Worm (Caenorhabditis elegans): ENCODE measurements around the gene gst-18.

Gene gst-18

DNA sequence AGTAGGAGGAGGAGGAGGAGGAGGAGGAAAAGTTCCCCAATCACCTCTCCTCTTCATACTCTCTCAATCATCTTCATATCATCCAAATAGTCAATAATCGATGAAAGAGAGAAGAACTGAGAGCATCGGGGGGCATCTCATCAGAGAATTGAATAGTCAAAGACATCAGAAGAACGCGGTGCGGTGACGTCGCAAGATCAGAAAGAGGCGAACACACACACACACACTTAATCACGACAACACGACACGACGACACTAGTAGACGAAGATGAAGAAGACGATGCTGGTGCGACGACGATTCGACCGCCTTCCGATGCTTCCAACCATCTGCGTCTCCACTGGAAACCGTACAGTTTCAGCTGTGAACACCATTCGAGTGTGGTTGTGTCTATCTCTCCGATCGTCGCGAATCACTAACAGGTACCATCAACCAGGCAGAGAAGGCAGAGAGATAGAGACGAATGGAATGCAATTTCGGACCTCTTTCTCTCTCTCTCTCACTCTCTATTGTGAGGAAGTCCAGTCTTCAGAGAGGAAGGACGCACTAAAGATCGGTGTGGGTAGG lies 48.0 kb upstream of the gst-18 start (continued):
- TF ChIP-seq lin-11 (tag; optimal IDR thresholded peaks at IDR 0.05) (no peak), peb-1 (tag; optimal IDR thresholded peaks at IDR 0.05) (no peak), nhr-21 (tag; optimal IDR thresholded peaks at IDR 0.05) (peak; percentile 87), fos-1 (tag; optimal IDR thresholded peaks at IDR 0.05) (peak; percentile 9), nhr-77 (tag; optimal IDR thresholded peaks at IDR 0.05) (no peak), R02D3.7 (tag; optimal IDR thresholded peaks at IDR 0.05) (no peak)

DNA sequence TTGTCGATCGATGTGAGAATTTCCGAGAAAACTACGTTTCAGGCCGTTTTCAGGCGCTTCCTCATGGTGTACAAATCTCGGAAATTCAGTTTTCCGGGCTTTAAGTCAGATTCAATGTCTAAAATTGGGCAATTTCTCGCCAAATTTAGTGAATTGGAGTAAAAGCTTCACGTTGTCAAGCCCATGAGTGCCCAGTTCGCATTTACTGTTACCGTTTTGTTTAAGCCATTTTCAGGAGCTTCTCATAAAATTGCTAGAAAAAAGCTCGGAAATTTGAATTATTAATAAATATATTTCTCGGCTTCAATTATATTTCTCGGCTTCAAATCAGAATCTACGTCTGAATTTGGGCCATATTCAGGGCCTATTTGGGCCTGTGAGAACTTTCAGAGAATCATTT lies 47.2 kb upstream of the gst-18 start:
- no peak for TF ChIP-seq nhr-12 (tag; optimal IDR thresholded peaks at IDR 0.05)
- TF ChIP-seq ztf-4 (tag; optimal IDR thresholded peaks at IDR 0.05) = no peak
- TF ChIP-seq nhr-129 (tag; optimal IDR thresholded peaks at IDR 0.05) = no peak
- TF ChIP-seq snpc-4 (tag; optimal IDR thresholded peaks at IDR 0.05) = no peak
- no peak for TF ChIP-seq gmeb-1 (tag; optimal IDR thresholded peaks at IDR 0.05)
- no peak for TF ChIP-seq F13H6.1 (tag; optimal IDR thresholded peaks at IDR 0.05)
- TF ChIP-seq nhr-25 (tag; optimal IDR thresholded peaks at IDR 0.05) = no peak
- TF ChIP-seq alr-1 (tag; optimal IDR thresholded peaks at IDR 0.05) = no peak
- TF ChIP-seq nhr-237 (tag; optimal IDR thresholded peaks at IDR 0.05) = no peak
- no peak for TF ChIP-seq nhr-11 (tag; optimal IDR thresholded peaks at IDR 0.05)
- TF ChIP-seq R02D3.7 (tag; optimal IDR thresholded peaks at IDR 0.05) = no peak
- TF ChIP-seq sma-3 (GFP tag; optimal IDR thresholded peaks at IDR 0.05) = no peak
- TF ChIP-seq ceh-16 (tag; optimal IDR thresholded peaks at IDR 0.05) = no peak

DNA sequence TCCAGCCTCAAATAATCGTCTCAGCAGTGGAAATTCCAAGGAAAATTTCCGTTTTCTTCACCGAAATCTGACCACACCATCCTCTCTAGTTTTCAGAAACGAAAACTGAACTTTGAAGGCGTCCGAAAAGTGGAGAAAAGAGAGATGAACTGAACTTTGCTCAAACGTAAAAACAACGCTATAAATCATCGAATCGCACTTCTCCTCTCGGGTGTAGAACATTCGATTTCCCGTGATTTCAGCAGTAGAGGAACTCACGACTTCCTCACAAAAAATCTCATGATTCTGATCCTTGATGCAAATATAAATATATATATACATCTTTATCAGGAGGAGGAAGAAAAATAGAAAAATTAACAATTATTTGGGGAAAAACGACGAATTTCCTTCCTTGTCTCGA lies 44.5 kb upstream of the gst-18 start:
- TF ChIP-seq sma-9 (GFP tag; optimal IDR thresholded peaks at IDR 0.05) (peak; percentile 22), sma-9 (tag; optimal IDR thresholded peaks at IDR 0.05) (no peak), nhr-21 (tag; optimal IDR thresholded peaks at IDR 0.05) (peak; percentile 44), mab-5 (tag; optimal IDR thresholded peaks at IDR 0.05) (peak; percentile 52), gmeb-1 (tag; optimal IDR thresholded peaks at IDR 0.05) (no peak)

DNA sequence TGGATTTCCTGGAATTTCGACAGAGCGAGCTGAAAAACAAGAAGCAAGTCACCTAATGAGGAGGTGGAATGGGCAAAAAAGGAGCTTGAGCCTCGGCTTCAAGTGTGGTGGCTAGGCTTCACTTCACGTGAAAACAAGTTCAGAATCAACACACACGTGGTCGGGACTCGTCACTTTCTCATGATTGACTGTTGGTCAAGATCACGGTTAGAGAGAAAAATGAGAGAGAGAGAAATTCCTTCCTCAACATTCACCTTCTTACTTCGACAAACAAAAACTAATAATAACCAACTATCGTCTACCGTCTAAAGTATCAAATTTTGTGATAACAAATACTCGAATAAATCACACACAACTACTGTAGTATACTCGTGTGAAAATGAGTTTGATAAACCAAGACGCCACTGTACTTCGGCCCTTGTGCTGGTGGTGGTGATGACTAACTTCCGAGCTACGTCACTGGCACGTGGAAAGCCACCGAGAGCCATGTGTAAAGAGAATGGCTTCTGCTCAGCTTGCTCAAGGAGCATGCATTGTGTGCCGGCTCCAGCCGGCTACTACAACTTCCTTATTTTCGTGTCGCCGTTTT lies 43.0 kb upstream of the gst-18 start:
- TF ChIP-seq sem-4 (tag; optimal IDR thresholded peaks at IDR 0.05) (no peak), dmd-4 (tag; optimal IDR thresholded peaks at IDR 0.05) (no peak), nhr-129 (tag; optimal IDR thresholded peaks at IDR 0.05) (peak; percentile 5), unc-55 (GFP tag; optimal IDR thresholded peaks at IDR 0.05) (no peak), nhr-10 (tag; optimal IDR thresholded peaks at IDR 0.05) (no peak), mdl-1 (tag; optimal IDR thresholded peaks at IDR 0.05) (peak in 1 of 2 experiments; percentile 36), lin-13 (GFP tag; optimal IDR thresholded peaks at IDR 0.05) (no peak), fos-1 (tag; optimal IDR thresholded peaks at IDR 0.05) (peak; percentile 2), crh-2 (tag; optimal IDR thresholded peaks at IDR 0.05) (peak; percentile 17), sma-9 (GFP tag; optimal IDR thresholded peaks at IDR 0.05) (peak; percentile 60), sma-9 (tag; optimal IDR thresholded peaks at IDR 0.05) (no peak), nhr-23 (tag; optimal IDR thresholded peaks at IDR 0.05) (no peak), unc-39 (tag; optimal IDR thresholded peaks at IDR 0.05) (no peak), ztf-11 (tag; optimal IDR thresholded peaks at IDR 0.05) (no peak), zag-1 (tag; optimal IDR thresholded peaks at IDR 0.05) (no peak), ztf-4 (tag; optimal IDR thresholded peaks at IDR 0.05) (no peak), nhr-11 (tag; optimal IDR thresholded peaks at IDR 0.05) (no peak), nhr-25 (tag; optimal IDR thresholded peaks at IDR 0.05) (peak; percentile 23), blmp-1 (tag; optimal IDR thresholded peaks at IDR 0.05; ENCODE audit: insufficient read depth) (peak; percentile 92), ztf-1 (GFP tag; conservative IDR thresholded peaks at IDR 0.05) (no peak), ceh-16 (tag; optimal IDR thresholded peaks at IDR 0.05) (no peak), lsy-2 (tag; optimal IDR thresholded peaks at IDR 0.05) (no peak), egl-27 (tag; optimal IDR thresholded peaks at IDR 0.05) (no peak), mab-5 (tag; optimal IDR thresholded peaks at IDR 0.05) (no peak), mbf-1 (tag; optimal IDR thresholded peaks at IDR 0.05) (no peak), gmeb-1 (tag; optimal IDR thresholded peaks at IDR 0.05) (no peak), R02D3.7 (tag; optimal IDR thresholded peaks at IDR 0.05) (no peak), nhr-237 (tag; optimal IDR thresholded peaks at IDR 0.05) (no peak), nhr-12 (tag; optimal IDR thresholded peaks at IDR 0.05) (no peak), nhr-21 (tag; optimal IDR thresholded peaks at IDR 0.05) (peak; percentile 14), skn-1 (tag; optimal IDR thresholded peaks at IDR 0.05) (no peak), C34F6.9 (tag; optimal IDR thresholded peaks at IDR 0.05) (no peak), elt-1 (tag; optimal IDR thresholded peaks at IDR 0.05) (no peak), lin-39 (tag; optimal IDR thresholded peaks at IDR 0.05) (no peak)

All from whole organism, L2 larva.